Fruit fly (Drosophila melanogaster) whole organism, embryonic: Measurements from ENCODE around the gene MCTS1.

Experiments used
- CG10462 ChIP-seq: fragments of 200-800 bp; sonication (Bioruptor generic); optimal IDR thresholded peaks from 2 replicates; lab custom pipeline; 2016; ENCODE audit warnings: missing biosample characterization, missing genetic modification characterization
- CG10565 ChIP-seq: fragments of 200-800 bp; sonication (Bioruptor generic); optimal IDR thresholded peaks from 3 replicates; lab custom pipeline; 2016; ENCODE audit warnings: missing biosample characterization, mild to moderate bottlenecking, missing genetic modification characterization
- CG11085 ChIP-seq: fragments of 200-800 bp; sonication (Bioruptor generic); IDR thresholded peaks from 2 replicates; pipeline ENCODE4 v1.3.6; 2022; ENCODE audit warnings: missing biosample characterization, missing genetic modification characterization
- CG12071 ChIP-seq: fragments of 200-800 bp; sonication (Bioruptor generic); optimal IDR thresholded peaks from 3 replicates; lab custom pipeline; 2018; ENCODE audit warnings: missing biosample characterization, mild to moderate bottlenecking, missing genetic modification characterization
- CG12942 ChIP-seq: fragments of 200-800 bp; sonication (Bioruptor generic); optimal IDR thresholded peaks from 3 replicates; lab custom pipeline; 2016; ENCODE audit warnings: missing biosample characterization, missing genetic modification characterization
- CG14441 ChIP-seq: fragments of 200-800 bp; sonication (Bioruptor generic); IDR thresholded peaks from 2 replicates; pipeline ENCODE4 v1.3.6; 2022; ENCODE audit warnings: missing biosample characterization, missing genetic modification characterization
- CG17186 ChIP-seq: fragments of 200-800 bp; sonication (Bioruptor generic); optimal IDR thresholded peaks from 3 replicates; lab custom pipeline; 2017; ENCODE audit warnings: missing biosample characterization, missing genetic modification reagents, missing genetic modification characterization
- CG17328 ChIP-seq: fragments of 200-800 bp; sonication (Bioruptor generic); IDR thresholded peaks from 2 replicates; pipeline ENCODE4 v1.3.6; 2022; ENCODE audit warnings: missing biosample characterization, missing genetic modification characterization
- CG17612 ChIP-seq: fragments of 200-800 bp; sonication (Bioruptor generic); IDR thresholded peaks from 2 replicates; pipeline ENCODE4 v1.3.6; 2022; ENCODE audit warnings: missing biosample characterization, missing genetic modification characterization
- CG17912 ChIP-seq: fragments of 200-800 bp; sonication (Bioruptor generic); optimal IDR thresholded peaks from 2 replicates; lab custom pipeline; 2018; ENCODE audit warnings: missing biosample characterization, mild to moderate bottlenecking, missing genetic modification characterization
- CG18599 ChIP-seq: fragments of 200-800 bp; sonication (Bioruptor generic); optimal IDR thresholded peaks from 3 replicates; lab custom pipeline; 2017; ENCODE audit warnings: missing biosample characterization, missing genetic modification characterization, mild to moderate bottlenecking, moderate library complexity, missing genetic modification reagents
- CG2116 ChIP-seq: fragments of 200-800 bp; sonication (Bioruptor generic); optimal IDR thresholded peaks from 3 replicates; lab custom pipeline; 2018; ENCODE audit warnings: missing biosample characterization, mild to moderate bottlenecking, missing genetic modification characterization
- CG2120 ChIP-seq: fragments of 200-800 bp; sonication (Bioruptor generic); optimal IDR thresholded peaks from 3 replicates; lab custom pipeline; 2016; ENCODE audit warnings: missing biosample characterization, missing genetic modification characterization
- CG34422 ChIP-seq: fragments of 200-800 bp; sonication (Bioruptor generic); IDR thresholded peaks from 3 replicates; pipeline ENCODE4 v1.3.6; 2022; ENCODE audit warnings: missing biosample characterization, missing genetic modification characterization
- CG7928 ChIP-seq: fragments of 200-800 bp; sonication (Bioruptor generic); optimal IDR thresholded peaks from 2 replicates; lab custom pipeline; 2017; ENCODE audit warnings: missing biosample characterization, mild to moderate bottlenecking, missing genetic modification characterization
- CG8359 ChIP-seq: fragments of 200-800 bp; sonication (Bioruptor generic); optimal IDR thresholded peaks from 2 replicates; lab custom pipeline; 2017; ENCODE audit warnings: missing biosample characterization, mild to moderate bottlenecking, missing genetic modification characterization, borderline replicate concordance
- CG8944 ChIP-seq: fragments of 200-800 bp; sonication (Bioruptor generic); optimal IDR thresholded peaks from 3 replicates; lab custom pipeline; 2016; ENCODE audit warnings: missing biosample characterization, missing genetic modification characterization
- CG9215 ChIP-seq: fragments of 200-800 bp; sonication (Bioruptor generic); IDR thresholded peaks from 2 replicates; pipeline ENCODE4 v1.3.6; 2022; ENCODE audit warnings: missing biosample characterization, missing genetic modification characterization
- CG9609 ChIP-seq: fragments of 200-800 bp; sonication (Bioruptor generic); optimal IDR thresholded peaks from 3 replicates; lab custom pipeline; 2016; ENCODE audit warnings: missing biosample characterization, missing genetic modification characterization
- CG9727 ChIP-seq: fragments of 200-800 bp; sonication (Bioruptor generic); optimal IDR thresholded peaks from 3 replicates; lab custom pipeline; 2017; ENCODE audit warnings: missing biosample characterization, mild to moderate bottlenecking, missing genetic modification characterization
- CkIIα-i1 ChIP-seq: fragments of 200-800 bp; sonication (Bioruptor generic); IDR thresholded peaks from 2 replicates; pipeline ENCODE4 v1.3.6; 2022; ENCODE audit warnings: missing biosample characterization, missing genetic modification characterization
- CoRest ChIP-seq: fragments of 200-800 bp; sonication (Bioruptor generic); optimal IDR thresholded peaks from 3 replicates; lab custom pipeline; 2018; ENCODE audit warnings: missing biosample characterization, mild to moderate bottlenecking, missing genetic modification characterization, moderate library complexity
- Deaf1 ChIP-seq: fragments of 200-800 bp; optimal IDR thresholded peaks from 3 replicates; lab custom pipeline; 2019; ENCODE audit warnings: missing biosample characterization, mild to moderate bottlenecking, missing genetic modification characterization, moderate library complexity
- Dll ChIP-seq: fragments of 200-800 bp; sonication (Bioruptor generic); IDR thresholded peaks from 4 replicates; pipeline ENCODE4 v1.3.6; 2022; ENCODE audit warnings: missing biosample characterization, missing genetic modification characterization; ENCODE audit not compliant: partially characterized antibody
- Kr ChIP-seq: fragments of 200-800 bp; sonication (Bioruptor generic); optimal IDR thresholded peaks from 2 replicates; lab custom pipeline; 2017; ENCODE audit warnings: missing biosample characterization, mild to moderate bottlenecking, missing genetic modification characterization
- MTF-1 ChIP-seq: fragments of 200-800 bp; sonication (Bioruptor generic); optimal IDR thresholded peaks from 2 replicates; lab custom pipeline; 2018; ENCODE audit warnings: missing biosample characterization, mild to moderate bottlenecking, missing genetic modification characterization, borderline replicate concordance
- NC2α ChIP-seq: fragments of 200-800 bp; sonication (Bioruptor generic); optimal IDR thresholded peaks from 2 replicates; lab custom pipeline; 2016; ENCODE audit warnings: missing biosample characterization, missing genetic modification characterization
- Oli ChIP-seq: fragments of 200-800 bp; sonication (Bioruptor generic); optimal IDR thresholded peaks from 2 replicates; lab custom pipeline; 2018; ENCODE audit warnings: missing biosample characterization, mild to moderate bottlenecking, missing genetic modification characterization, moderate library complexity
- Pdp1 ChIP-seq, 2 experiments: fragments of 200-800 bp; sonication (Bioruptor generic); optimal IDR thresholded peaks; 3 replicates each; lab custom pipeline; 2016; ENCODE audit warnings: missing biosample characterization in 2 of 2, missing genetic modification characterization in 2 of 2, mild to moderate bottlenecking in 1 of 2, moderate library complexity in 1 of 2
- Sox100B ChIP-seq: fragments of 200-800 bp; sonication (Bioruptor generic); optimal IDR thresholded peaks from 3 replicates; lab custom pipeline; 2018; ENCODE audit warnings: missing biosample characterization, mild to moderate bottlenecking, missing genetic modification characterization
- Sox102F ChIP-seq: fragments of 200-800 bp; sonication (Bioruptor generic); optimal IDR thresholded peaks from 2 replicates; lab custom pipeline; 2018; ENCODE audit warnings: missing biosample characterization, mild to moderate bottlenecking, missing genetic modification characterization, moderate library complexity
- Tbp ChIP-seq: fragments of >200 bp; optimal IDR thresholded peaks from 2 replicates; lab custom pipeline; 2018; ENCODE audit warnings: missing biosample characterization, missing genetic modification characterization
- aop ChIP-seq: fragments of 200-800 bp; sonication (Bioruptor generic); IDR thresholded peaks from 2 replicates; pipeline ENCODE4 v1.3.6; 2022; ENCODE audit warnings: missing biosample characterization, missing genetic modification characterization
- ap ChIP-seq: fragments of 200-800 bp; sonication (Bioruptor generic); IDR thresholded peaks from 2 replicates; pipeline ENCODE4 v1.3.6; 2022; ENCODE audit warnings: missing biosample characterization, missing genetic modification characterization
- br ChIP-seq: fragments of >200 bp; optimal IDR thresholded peaks from 2 replicates; lab custom pipeline; 2017
- cas ChIP-seq: fragments of 200-800 bp; sonication (Bioruptor generic); IDR thresholded peaks from 2 replicates; pipeline ENCODE4 v1.3.6; 2022; ENCODE audit warnings: missing biosample characterization, missing genetic modification characterization
- emc ChIP-seq: fragments of 200-800 bp; sonication (Bioruptor generic); optimal IDR thresholded peaks from 2 replicates; lab custom pipeline; 2016; ENCODE audit warnings: missing biosample characterization, missing genetic modification characterization
- esg ChIP-seq: fragments of 200-800 bp; sonication (Bioruptor generic); conservative IDR thresholded peaks from 2 replicates; pipeline ENCODE4 v1.3.6; 2022; ENCODE audit warnings: missing biosample characterization, missing genetic modification characterization
- fru ChIP-seq: fragments of >200 bp; optimal IDR thresholded peaks from 2 replicates; lab custom pipeline; 2017
- gce ChIP-seq: fragments of 200-800 bp; sonication (Bioruptor generic); IDR thresholded peaks from 3 replicates; pipeline ENCODE4 v1.3.6; 2022; ENCODE audit warnings: missing biosample characterization, missing genetic modification characterization
- ind ChIP-seq: fragments of 200-800 bp; sonication (Bioruptor generic); optimal IDR thresholded peaks from 3 replicates; lab custom pipeline; 2016; ENCODE audit warnings: missing biosample characterization, missing genetic modification characterization
- ken ChIP-seq: fragments of 200-800 bp; sonication (Bioruptor generic); IDR thresholded peaks from 3 replicates; pipeline ENCODE4 v1.3.6; 2022; ENCODE audit warnings: missing biosample characterization, missing genetic modification characterization
- lmd ChIP-seq: fragments of 200-800 bp; sonication (Bioruptor generic); IDR thresholded peaks from 2 replicates; pipeline ENCODE4 v1.3.6; 2022; ENCODE audit warnings: missing biosample characterization, missing genetic modification characterization
- p53 ChIP-seq: fragments of 200-800 bp; sonication (Bioruptor generic); optimal IDR thresholded peaks from 2 replicates; lab custom pipeline; 2016; ENCODE audit warnings: missing biosample characterization, missing genetic modification characterization
- peb ChIP-seq: fragments of 200-800 bp; sonication (Bioruptor generic); IDR thresholded peaks from 2 replicates; pipeline ENCODE4 v1.3.6; 2022; ENCODE audit warnings: missing biosample characterization, missing genetic modification characterization
- shn ChIP-seq: fragments of 200-800 bp; sonication (Bioruptor generic); optimal IDR thresholded peaks from 3 replicates; lab custom pipeline; 2016; ENCODE audit warnings: missing biosample characterization, missing genetic modification characterization
- ssp ChIP-seq: fragments of 200-800 bp; sonication (Bioruptor generic); IDR thresholded peaks from 2 replicates; pipeline ENCODE4 v1.3.6; 2022; ENCODE audit warnings: missing biosample characterization, missing genetic modification characterization
- tin ChIP-seq: fragments of 200-800 bp; sonication (Bioruptor generic); optimal IDR thresholded peaks from 3 replicates; lab custom pipeline; 2016; ENCODE audit warnings: missing biosample characterization, missing genetic modification characterization
- tio ChIP-seq: fragments of 200-800 bp; sonication (Bioruptor generic); optimal IDR thresholded peaks from 2 replicates; lab custom pipeline; 2017; ENCODE audit warnings: missing biosample characterization, missing genetic modification characterization, inconsistent platforms
- wdn ChIP-seq: fragments of 200-800 bp; sonication (Bioruptor generic); IDR thresholded peaks from 2 replicates; pipeline ENCODE4 v1.3.6; 2022; ENCODE audit warnings: missing biosample characterization, missing genetic modification characterization
- zen ChIP-seq: fragments of 200-800 bp; sonication (Bioruptor generic); optimal IDR thresholded peaks from 3 replicates; lab custom pipeline; 2018; ENCODE audit warnings: missing biosample characterization, mild to moderate bottlenecking, missing genetic modification characterization, moderate library complexity

MCTS1 gene

dm6 chrX:6037180-6037946 lies at the start of gene MCTS1, which contains the start of gene rux (continued):
- TF ChIP-seq ssp (GFP tag; lab: Robert Waterston, UW) (no peak), ap (GFP tag; lab: Robert Waterston, UW) (no peak), CG12071 (GFP tag; lab: Kevin White, UChicago) (no peak), cas (no peak), Tbp (GFP tag; lab: Kevin White, UChicago) (no peak), lmd (peak; percentile 45; the same call in 1 of the 2 replicates), Sox100B (GFP tag; lab: Kevin White, UChicago) (no peak), Kr (no peak), Pdp1 (GFP tag; optimal IDR thresholded peaks at IDR 0.05; lab: Kevin White, UChicago) (peak; percentile 29 to 53), CG10565 (GFP tag; lab: Kevin White, UChicago) (no peak), CG17186 (GFP tag; lab: Kevin White, UChicago) (peak; percentile 42), CG9609 (GFP tag; lab: Kevin White, UChicago) (peak; percentile 39), wdn (GFP tag; lab: Robert Waterston, UW) (no peak), peb (GFP tag; lab: Robert Waterston, UW) (no peak), CG8359 (GFP tag; lab: Kevin White, UChicago) (no peak), aop (GFP tag; lab: Robert Waterston, UW) (no peak), CG11085 (GFP tag; lab: Robert Waterston, UW) (no peak), emc (GFP tag; lab: Kevin White, UChicago) (no peak), Sox102F (no peak), zen (tag; lab: Kevin White, UChicago) (peak; percentile 17), Oli (tag; lab: Kevin White, UChicago) (peak; percentile 6), MTF-1 (GFP tag; lab: Kevin White, UChicago) (no peak), NC2α (GFP tag; lab: Kevin White, UChicago) (no peak), ind (GFP tag; lab: Kevin White, UChicago) (peak; percentile 43), gce (GFP tag; lab: Robert Waterston, UW) (no peak), CG7928 (no peak), esg (GFP tag; lab: Robert Waterston, UW) (no peak), CkIIα-i1 (GFP tag; lab: Robert Waterston, UW) (no peak), CG17328 (GFP tag; lab: Robert Waterston, UW) (0 out of 2 replicates have a peak, but pooled peaks have one; percentile 7), ken (GFP tag; lab: Robert Waterston, UW) (no peak), CG10462 (GFP tag; lab: Kevin White, UChicago) (no peak), CG12942 (no peak), tio (peak; percentile 42), br (lab: Kevin White, UChicago) (no peak), CG14441 (GFP tag; lab: Robert Waterston, UW) (no peak), p53 (GFP tag; lab: Kevin White, UChicago) (no peak), CG2120 (peak; percentile 56), CG17912 (GFP tag; lab: Kevin White, UChicago) (no peak), CoRest (tag; lab: Kevin White, UChicago) (peak; percentile 52), shn (no peak), CG9215 (GFP tag; lab: Robert Waterston, UW) (peak; percentile 40), fru (lab: Kevin White, UChicago) (no peak), CG9727 (GFP tag; lab: Kevin White, UChicago) (peak; percentile 45), Deaf1 (tag; lab: Kevin White, UChicago) (no peak), CG17612 (no peak), CG34422 (GFP tag; lab: Robert Waterston, UW) (peak; percentile 18; the same call in 1 of the 3 replicates), CG18599 (GFP tag; lab: Kevin White, UChicago) (peak; percentile 1), Dll (GFP tag; lab: Robert Waterston, UW) (peak; percentile 97), CG2116 (GFP tag; lab: Kevin White, UChicago) (peak; percentile 72), CG8944 (no peak), tin (GFP tag; lab: Kevin White, UChicago) (peak; percentile 22)
